Worm (Caenorhabditis elegans): ENCODE results near the gene glb-27.

The glb-27 gene

DNA sequence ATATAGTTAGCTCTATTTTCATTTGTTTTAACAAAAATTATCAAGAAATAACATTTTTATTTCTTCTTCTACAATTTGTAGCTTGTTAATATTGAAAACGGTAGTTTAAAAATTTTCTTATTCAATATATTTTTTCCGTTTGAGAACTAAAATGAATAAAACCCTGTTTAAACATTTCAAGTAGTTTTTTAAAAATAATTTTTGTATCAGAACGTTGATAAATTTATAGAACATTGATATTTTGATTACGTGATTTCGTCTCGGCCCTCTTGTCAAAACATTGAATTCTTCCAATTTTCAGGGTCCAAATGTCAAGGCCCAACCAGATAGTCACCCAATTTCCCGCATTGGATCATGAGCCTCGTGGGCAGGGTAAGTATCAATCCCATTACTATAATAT lies 15.7 kb downstream of the glb-27 start, which contains the start of gene pqn-73:
Gene pqn-73, plus strand, starts transcription at position 301 of the 400 bp plus-strand sequence.
- TF ChIP-seq elt-3 (tag; optimal IDR thresholded peaks at IDR 0.05) = no peak
- no peak for TF ChIP-seq ceh-88 (GFP tag; IDR thresholded peaks at IDR 0.05)
- TF ChIP-seq nhr-85 (tag) = no peak
- TF ChIP-seq dsc-1 (tag; optimal IDR thresholded peaks at IDR 0.05) = no peak
- TF ChIP-seq lin-35 (GFP tag; optimal IDR thresholded peaks at IDR 0.05) = no peak
- no peak for TF ChIP-seq irx-1 (tag; optimal IDR thresholded peaks at IDR 0.05)
- no peak for TF ChIP-seq snpc-4 (tag; optimal IDR thresholded peaks at IDR 0.05)
- TF ChIP-seq nhr-20 (tag; optimal IDR thresholded peaks at IDR 0.05) = no peak
- TF ChIP-seq sox-4 (tag; optimal IDR thresholded peaks at IDR 0.05) = no peak
- TF ChIP-seq egl-13 (tag; optimal IDR thresholded peaks at IDR 0.05) = no peak
- TF ChIP-seq xbp-1 (tag; optimal IDR thresholded peaks at IDR 0.05) = no peak
- TF ChIP-seq ama-1 (optimal IDR thresholded peaks at IDR 0.05) = no peak
- TF ChIP-seq nhr-19 (GFP tag; conservative IDR thresholded peaks at IDR 0.05) = no peak

DNA sequence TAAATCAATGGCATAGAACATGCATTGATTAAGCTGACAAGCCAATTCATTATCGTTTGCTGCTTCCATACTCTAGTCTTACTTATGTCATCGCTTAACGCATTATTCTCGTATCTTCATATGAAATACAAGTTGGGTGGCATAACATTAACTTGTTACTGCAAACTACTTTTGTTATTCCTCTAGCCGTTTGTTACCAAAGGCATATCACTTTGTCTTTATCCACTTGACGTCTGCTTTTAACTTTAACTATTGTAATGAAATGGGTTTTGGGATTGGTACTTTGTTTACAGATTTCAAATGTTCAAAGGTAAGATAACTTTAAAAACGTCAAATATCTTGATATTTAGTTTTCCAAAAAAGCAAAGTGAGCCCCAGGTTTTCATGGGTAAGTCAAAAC lies 20.0 kb downstream of the glb-27 start, which contains the start of gene W01C9.2:
Gene W01C9.2, plus strand, starts transcription at position 301 of the 400 bp plus-strand sequence.
- TF ChIP-seq egl-27 (tag; optimal IDR thresholded peaks at IDR 0.05) (no peak), unc-30 (tag; optimal IDR thresholded peaks at IDR 0.05) (no peak), ceh-90 (tag; optimal IDR thresholded peaks at IDR 0.05) (no peak), nhr-76 (tag; optimal IDR thresholded peaks at IDR 0.05) (no peak), efl-1 (optimal IDR thresholded peaks at IDR 0.05) (no peak), efl-1 (GFP tag; optimal IDR thresholded peaks at IDR 0.05 in 1 of 2) (no peak), irx-1 (tag; optimal IDR thresholded peaks at IDR 0.05) (no peak), hlh-4 (tag; optimal IDR thresholded peaks at IDR 0.05) (no peak), ceh-8 (GFP tag; optimal IDR thresholded peaks at IDR 0.05) (no peak), nhr-237 (tag; optimal IDR thresholded peaks at IDR 0.05) (no peak)

DNA sequence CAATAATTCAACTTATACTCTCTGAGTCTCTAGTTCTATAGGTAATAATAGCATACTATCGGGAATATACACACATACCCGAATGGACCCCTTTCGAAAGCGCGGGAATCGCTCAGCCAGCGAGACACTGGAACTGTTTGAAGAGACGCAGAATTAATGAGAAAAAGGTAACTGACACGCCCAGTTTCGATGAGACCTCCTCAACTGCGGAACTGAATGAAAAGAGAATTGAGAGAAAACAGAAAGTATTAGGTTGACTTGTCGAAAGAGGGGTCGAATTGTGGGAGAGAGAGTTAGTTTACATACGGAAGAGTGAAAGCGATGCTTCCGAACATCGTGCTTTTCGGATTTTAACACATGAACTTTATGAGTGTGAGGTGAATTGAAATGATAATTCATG lies 24.1 kb downstream of the glb-27 start:
- no peak for TF ChIP-seq ztf-4 (tag; optimal IDR thresholded peaks at IDR 0.05)
- TF ChIP-seq C16A3.4 (tag; optimal IDR thresholded peaks at IDR 0.05) = no peak
- TF ChIP-seq unc-86 (tag; optimal IDR thresholded peaks at IDR 0.05) = no peak
- no peak for TF ChIP-seq lin-15B (tag; optimal IDR thresholded peaks at IDR 0.05)
- no peak for TF ChIP-seq sox-4 (tag; optimal IDR thresholded peaks at IDR 0.05)
- no peak for TF ChIP-seq efl-1 (optimal IDR thresholded peaks at IDR 0.05)
- peak in 1 of 2 experiments; percentile 31 for TF ChIP-seq efl-1 (GFP tag; optimal IDR thresholded peaks at IDR 0.05 in 1 of 2)
- TF ChIP-seq mep-1 (tag; optimal IDR thresholded peaks at IDR 0.05) = no peak
- no peak for TF ChIP-seq vab-15 (tag; optimal IDR thresholded peaks at IDR 0.05)
- no peak for TF ChIP-seq snpc-4 (tag; optimal IDR thresholded peaks at IDR 0.05)
- TF ChIP-seq ceh-8 (GFP tag; optimal IDR thresholded peaks at IDR 0.05) = no peak
- peak; percentile 11 for TF ChIP-seq snu-23 (GFP tag; optimal IDR thresholded peaks at IDR 0.05)
- no peak for TF ChIP-seq fkh-8 (tag; optimal IDR thresholded peaks at IDR 0.05)
- peak; percentile 98 for TF ChIP-seq blmp-1 (tag; optimal IDR thresholded peaks at IDR 0.05)
- TF ChIP-seq mdl-1 (tag; optimal IDR thresholded peaks at IDR 0.05) = no peak
- TF ChIP-seq Y116A8C.19 (tag; optimal IDR thresholded peaks at IDR 0.05; ENCODE audit: borderline replicate concordance) = no peak
- TF ChIP-seq rnt-1 (tag; optimal IDR thresholded peaks at IDR 0.05) = peak; percentile 6
- no peak for TF ChIP-seq unc-30 (tag; optimal IDR thresholded peaks at IDR 0.05)
- TF ChIP-seq elt-3 (tag; optimal IDR thresholded peaks at IDR 0.05) = no peak
- no peak for TF ChIP-seq nhr-84 (tag; optimal IDR thresholded peaks at IDR 0.05)
- no peak for TF ChIP-seq egl-13 (tag; optimal IDR thresholded peaks at IDR 0.05)
- TF ChIP-seq lin-35 (GFP tag; optimal IDR thresholded peaks at IDR 0.05) = no peak
- no peak for TF ChIP-seq lir-3 (tag; optimal IDR thresholded peaks at IDR 0.05; ENCODE audit: poor library complexity)
- TF ChIP-seq lin-13 (GFP tag; optimal IDR thresholded peaks at IDR 0.05) = no peak
- TF ChIP-seq dpl-1 (GFP tag; optimal IDR thresholded peaks at IDR 0.05) = no peak
- no peak for TF ChIP-seq tbx-2 (tag; optimal IDR thresholded peaks at IDR 0.05)
- TF ChIP-seq F16B12.6 (tag; optimal IDR thresholded peaks at IDR 0.05) = no peak
- peak; percentile 8 for TF ChIP-seq nhr-85 (tag)
- TF ChIP-seq nhr-19 (GFP tag; conservative IDR thresholded peaks at IDR 0.05) = no peak
- no peak for TF ChIP-seq lin-14 (GFP tag; optimal IDR thresholded peaks at IDR 0.05)
- no peak for TF ChIP-seq unc-62 (GFP tag; optimal IDR thresholded peaks at IDR 0.05)
- TF ChIP-seq fkh-10 (GFP tag; optimal IDR thresholded peaks at IDR 0.05) = no peak
- no peak for TF ChIP-seq ceh-90 (tag; optimal IDR thresholded peaks at IDR 0.05)
- no peak for TF ChIP-seq nhr-28 (tag; optimal IDR thresholded peaks at IDR 0.05)
- TF ChIP-seq sup-37 (GFP tag; optimal IDR thresholded peaks at IDR 0.05) = no peak
- TF ChIP-seq nhr-77 (tag; optimal IDR thresholded peaks at IDR 0.05) = no peak
- no peak for TF ChIP-seq fos-1 (tag; optimal IDR thresholded peaks at IDR 0.05)
- no peak for TF ChIP-seq sptf-1 (tag; optimal IDR thresholded peaks at IDR 0.05)
- TF ChIP-seq mab-9 (GFP tag; IDR thresholded peaks at IDR 0.05) = no peak
